Worm (Caenorhabditis elegans) whole organism, L1 larva: Measurements from ENCODE around the gene frm-2.

Experiments
- C16A3.4 ChIP-seq: fragments of 150-350 bp; optimal IDR thresholded peaks from 2 replicates; lab custom pipeline; 2014; ENCODE audit warnings: missing biosample characterization, missing genetic modification characterization
- C34B4.2 ChIP-seq: sonication (generic microtip); optimal IDR thresholded peaks from 2 replicates; lab custom pipeline; 2017; ENCODE audit warnings: mild to moderate bottlenecking, missing genetic modification characterization, missing compliant biosample characterization
- F16B12.6 ChIP-seq: fragments of 150-350 bp; optimal IDR thresholded peaks from 2 replicates; lab custom pipeline; 2014; ENCODE audit warnings: missing biosample characterization, missing genetic modification characterization
- Y116A8C.19 ChIP-seq: sonication (generic microtip); optimal IDR thresholded peaks from 2 replicates; lab custom pipeline; 2016; ENCODE audit warnings: missing compliant biosample characterization, missing genetic modification characterization, borderline replicate concordance
- aha-1 ChIP-seq: fragments of 150-350 bp; optimal IDR thresholded peaks from 2 replicates; lab custom pipeline; 2014; ENCODE audit warnings: missing biosample characterization, missing genetic modification characterization
- aly-2 ChIP-seq: fragments of 150-350 bp; optimal IDR thresholded peaks from 2 replicates; lab custom pipeline; 2014; ENCODE audit warnings: missing biosample characterization, missing genetic modification characterization
- ceh-63 ChIP-seq: fragments of 200-800 bp; sonication (Bioruptor generic); optimal IDR thresholded peaks from 2 replicates; lab custom pipeline; 2018; ENCODE audit warnings: mild to moderate bottlenecking, missing genetic modification characterization, missing compliant biosample characterization
- ceh-82 ChIP-seq, 3 experiments: fragments of 150-350 bp in 1 of 3; sonication (generic microtip) in 2 of 3; optimal IDR thresholded peaks; 2 replicates each; lab custom pipeline; 2014 to 2017; ENCODE audit warnings: missing biosample characterization in 3 of 3, missing genetic modification characterization in 3 of 3
- ces-1 ChIP-seq: fragments of 150-350 bp; optimal IDR thresholded peaks from 2 replicates; lab custom pipeline; 2014; ENCODE audit warnings: missing biosample characterization, missing genetic modification reagents, missing genetic modification characterization
- dpl-1 ChIP-seq, 3 experiments: fragments of 150-350 bp in 2 of 3; sonication (generic microtip) in 1 of 3; optimal IDR thresholded peaks; 2 replicates each; lab custom pipeline; 2014 to 2017; ENCODE audit warnings: missing biosample characterization in 3 of 3, missing genetic modification characterization in 3 of 3, missing genetic modification reagents in 3 of 3
- dsc-1 ChIP-seq: sonication (generic microtip); optimal IDR thresholded peaks from 2 replicates; lab custom pipeline; 2016; ENCODE audit warnings: mild to moderate bottlenecking, missing genetic modification characterization, missing compliant biosample characterization
- efl-3 ChIP-seq: fragments of 200-800 bp; sonication (Bioruptor generic); optimal IDR thresholded peaks from 2 replicates; lab custom pipeline; 2018; ENCODE audit warnings: mild to moderate bottlenecking, missing genetic modification characterization, missing compliant biosample characterization
- egl-13 ChIP-seq: sonication (generic microtip); optimal IDR thresholded peaks from 2 replicates; lab custom pipeline; 2016; ENCODE audit warnings: missing genotype, missing genetic modification reagents, missing genetic modification characterization, missing compliant biosample characterization
- elt-2 ChIP-seq: sonication (generic microtip); optimal IDR thresholded peaks from 2 replicates; lab custom pipeline; 2016; ENCODE audit warnings: missing genetic modification characterization, mild to moderate bottlenecking, inconsistent platforms, missing compliant biosample characterization, missing genetic modification reagents
- elt-3 ChIP-seq, 6 experiments: fragments of 150-350 bp in 1 of 6; sonication (generic microtip); optimal IDR thresholded peaks; 2 replicates each; lab custom pipeline; 2017 to 2018; ENCODE audit warnings: missing biosample characterization in 6 of 6, missing genetic modification characterization in 6 of 6, inconsistent platforms in 1 of 6
- fkh-10 ChIP-seq: sonication (generic microtip); optimal IDR thresholded peaks from 2 replicates; lab custom pipeline; 2017; ENCODE audit warnings: missing biosample characterization, missing genetic modification reagents, missing genetic modification characterization
- fkh-4 ChIP-seq: sonication (generic microtip); optimal IDR thresholded peaks from 2 replicates; lab custom pipeline; 2016; ENCODE audit warnings: missing compliant biosample characterization, missing genetic modification characterization, borderline replicate concordance
- fkh-8 ChIP-seq: sonication (generic microtip); optimal IDR thresholded peaks from 2 replicates; lab custom pipeline; 2016; ENCODE audit warnings: mild to moderate bottlenecking, missing genetic modification characterization, missing compliant biosample characterization
- grh-1 ChIP-seq: fragments of 200-800 bp; sonication (Bioruptor generic); IDR thresholded peaks from 2 replicates; pipeline ENCODE4 v1.3.6; 2022; ENCODE audit warnings: missing genetic modification reagents, missing genetic modification characterization, missing compliant biosample characterization
- hlh-17 ChIP-seq: fragments of 200-800 bp; sonication (Bioruptor generic); optimal IDR thresholded peaks from 2 replicates; lab custom pipeline; 2018; ENCODE audit warnings: missing genetic modification characterization, mild to moderate bottlenecking, missing compliant biosample characterization, moderate library complexity, borderline replicate concordance
- hlh-4 ChIP-seq: sonication (generic microtip); optimal IDR thresholded peaks from 2 replicates; lab custom pipeline; 2016; ENCODE audit warnings: mild to moderate bottlenecking, missing genetic modification characterization, missing compliant biosample characterization
- irx-1 ChIP-seq: sonication (generic microtip); optimal IDR thresholded peaks from 2 replicates; lab custom pipeline; 2016; ENCODE audit warnings: missing genetic modification characterization, missing compliant biosample characterization
- lin-13 ChIP-seq: fragments of 150-350 bp; optimal IDR thresholded peaks from 2 replicates; lab custom pipeline; 2014; ENCODE audit warnings: missing biosample characterization, missing genetic modification reagents, missing genetic modification characterization
- lin-35 ChIP-seq, 2 experiments: fragments of 150-350 bp; optimal IDR thresholded peaks; 2 replicates each; lab custom pipeline; 2014; ENCODE audit warnings: missing biosample characterization in 2 of 2, missing genetic modification characterization in 2 of 2, missing genetic modification reagents in 2 of 2
- lin-39 ChIP-seq: fragments of 150-350 bp; optimal IDR thresholded peaks from 2 replicates; lab custom pipeline; 2014; ENCODE audit warnings: missing biosample characterization, missing genetic modification reagents, missing genetic modification characterization
- lsy-2 ChIP-seq, 2 experiments: fragments of 150-350 bp; optimal IDR thresholded peaks; 2 replicates each; lab custom pipeline; 2014; ENCODE audit warnings: missing biosample characterization in 2 of 2, missing genetic modification characterization in 2 of 2
- mdl-1 ChIP-seq, 2 experiments: fragments of 150-350 bp; optimal IDR thresholded peaks; 2 replicates each; lab custom pipeline; 2014 to 2017; ENCODE audit warnings: missing biosample characterization in 2 of 2, missing genetic modification characterization in 2 of 2, inconsistent platforms in 1 of 2
- mef-2 ChIP-seq: fragments of 150-350 bp; optimal IDR thresholded peaks from 2 replicates; lab custom pipeline; 2014; ENCODE audit warnings: missing biosample characterization, missing genetic modification characterization
- nhr-12 ChIP-seq: sonication (generic microtip); optimal IDR thresholded peaks from 2 replicates; lab custom pipeline; 2017; ENCODE audit warnings: missing biosample characterization, missing genetic modification characterization
- nhr-237 ChIP-seq: fragments of 150-350 bp; optimal IDR thresholded peaks from 2 replicates; lab custom pipeline; 2014; ENCODE audit warnings: missing biosample characterization, missing genetic modification characterization
- nhr-47 ChIP-seq: sonication (generic microtip); optimal IDR thresholded peaks from 2 replicates; lab custom pipeline; 2016; ENCODE audit warnings: mild to moderate bottlenecking, missing genetic modification characterization, moderate library complexity, missing compliant biosample characterization
- nhr-71 ChIP-seq: sonication (generic microtip); optimal IDR thresholded peaks from 2 replicates; lab custom pipeline; 2016; ENCODE audit warnings: mild to moderate bottlenecking, missing genetic modification characterization, moderate library complexity, missing compliant biosample characterization
- nhr-77 ChIP-seq: fragments of 150-350 bp; optimal IDR thresholded peaks from 2 replicates; lab custom pipeline; 2014; ENCODE audit warnings: missing biosample characterization, missing genetic modification characterization
- nhr-90 ChIP-seq: sonication (generic microtip); optimal IDR thresholded peaks from 2 replicates; lab custom pipeline; 2016; ENCODE audit warnings: mild to moderate bottlenecking, missing genetic modification characterization, missing compliant biosample characterization; ENCODE audit not compliant: poor library complexity
- pag-3 ChIP-seq: sonication (generic microtip); optimal IDR thresholded peaks from 2 replicates; lab custom pipeline; 2017; ENCODE audit warnings: missing genetic modification characterization, mild to moderate bottlenecking, missing compliant biosample characterization, antibody characterized with exemption, borderline replicate concordance; ENCODE audit not compliant: insufficient read depth
- pax-3 ChIP-seq: fragments of 200-800 bp; sonication (Bioruptor generic); optimal IDR thresholded peaks from 2 replicates; lab custom pipeline; 2018; ENCODE audit warnings: mild to moderate bottlenecking, missing genetic modification characterization, moderate library complexity, missing compliant biosample characterization
- pqm-1 ChIP-seq: sonication (generic microtip); optimal IDR thresholded peaks from 3 replicates; lab custom pipeline; 2017; ENCODE audit warnings: missing biosample characterization, missing genetic modification characterization
- rnt-1 ChIP-seq: sonication (generic microtip); optimal IDR thresholded peaks from 2 replicates; lab custom pipeline; 2016; ENCODE audit warnings: mild to moderate bottlenecking, missing genetic modification characterization, moderate library complexity, missing compliant biosample characterization
- snu-23 ChIP-seq: sonication (generic microtip); optimal IDR thresholded peaks from 2 replicates; lab custom pipeline; 2016; ENCODE audit warnings: missing genetic modification characterization, missing compliant biosample characterization
- sptf-1 ChIP-seq: fragments of 150-350 bp; optimal IDR thresholded peaks from 2 replicates; lab custom pipeline; 2014; ENCODE audit warnings: missing biosample characterization, missing genetic modification characterization
- sup-37 ChIP-seq: fragments of 200-800 bp; sonication (Bioruptor generic); optimal IDR thresholded peaks from 2 replicates; lab custom pipeline; 2018; ENCODE audit warnings: mild to moderate bottlenecking, missing genetic modification characterization, missing compliant biosample characterization
- swsn-7 ChIP-seq: sonication (generic microtip); optimal IDR thresholded peaks from 2 replicates; lab custom pipeline; 2016; ENCODE audit warnings: missing genetic modification characterization, missing compliant biosample characterization
- tbx-2 ChIP-seq: sonication (generic microtip); optimal IDR thresholded peaks from 2 replicates; lab custom pipeline; 2016; ENCODE audit warnings: missing genetic modification characterization, missing compliant biosample characterization
- xbp-1 ChIP-seq: sonication (generic microtip); optimal IDR thresholded peaks from 2 replicates; lab custom pipeline; 2016; ENCODE audit warnings: missing genetic modification characterization, missing compliant biosample characterization
- zag-1 ChIP-seq: fragments of 150-350 bp; optimal IDR thresholded peaks from 2 replicates; lab custom pipeline; 2014; ENCODE audit warnings: missing biosample characterization, missing genetic modification characterization
- zip-4 ChIP-seq: fragments of 200-800 bp; sonication (Bioruptor generic); optimal IDR thresholded peaks from 2 replicates; lab custom pipeline; 2018; ENCODE audit warnings: mild to moderate bottlenecking, missing genetic modification characterization, moderate library complexity, missing compliant biosample characterization
- ztf-4 ChIP-seq: fragments of 150-350 bp; optimal IDR thresholded peaks from 2 replicates; lab custom pipeline; 2014; ENCODE audit warnings: missing biosample characterization, missing genetic modification characterization

The frm-2 gene

ce11 chrIII:5940525-5940974, 41.4 kb downstream of the frm-2 start (continued):
- TF ChIP-seq hlh-4: no peak
- peak; percentile 37 to 69 for TF ChIP-seq lsy-2 (tag; optimal IDR thresholded peaks at IDR 0.05; lab: Kevin White, UChicago)
- TF ChIP-seq fkh-8 (tag; lab: Kevin White, UChicago): peak; percentile 70
- no peak for TF ChIP-seq hlh-17 (GFP tag; lab: Kevin White, UChicago)
- TF ChIP-seq pax-3 (tag; lab: Kevin White, UChicago): no peak
- TF ChIP-seq fkh-10 (GFP tag; lab: Kevin White, UChicago): no peak
- TF ChIP-seq fkh-4 (tag; lab: Kevin White, UChicago): no peak
- TF ChIP-seq Y116A8C.19 (tag; lab: Kevin White, UChicago): no peak
- peak; percentile 1 to 33 (median 24) for TF ChIP-seq dpl-1 (GFP tag; optimal IDR thresholded peaks at IDR 0.05; lab: Kevin White, UChicago)
- TF ChIP-seq nhr-90: no peak
- TF ChIP-seq elt-3 (tag; optimal IDR thresholded peaks at IDR 0.05; lab: Kevin White, UChicago): peak in 1 of 6 experiments; percentile 7
- peak; percentile 71 for TF ChIP-seq nhr-71
- no peak for TF ChIP-seq elt-2
- TF ChIP-seq, all 84 proteins: peak for 41

- TF ChIP-seq xbp-1 (tag; lab: Kevin White, UChicago): no peak
- TF ChIP-seq ztf-4 (tag; lab: Kevin White, UChicago): peak; percentile 42
- TF ChIP-seq nhr-71: peak; percentile 48
- no peak for TF ChIP-seq lsy-2 (tag; optimal IDR thresholded peaks at IDR 0.05; lab: Kevin White, UChicago)
- peak; percentile 14 for TF ChIP-seq dsc-1
- TF ChIP-seq aly-2 (tag; lab: Kevin White, UChicago): no peak
- TF ChIP-seq lin-39: no peak
- TF ChIP-seq irx-1 (tag; lab: Kevin White, UChicago): no peak
- no peak for TF ChIP-seq C16A3.4 (tag; lab: Kevin White, UChicago)
- TF ChIP-seq ceh-82 (tag; optimal IDR thresholded peaks at IDR 0.05; lab: Kevin White, UChicago): no peak
- no peak for TF ChIP-seq pax-3 (tag; lab: Kevin White, UChicago)
- TF ChIP-seq mef-2 (tag; lab: Kevin White, UChicago): no peak
- no peak for TF ChIP-seq dpl-1 (GFP tag; optimal IDR thresholded peaks at IDR 0.05; lab: Kevin White, UChicago)
- TF ChIP-seq nhr-77 (tag; lab: Kevin White, UChicago): no peak
- no peak for TF ChIP-seq ceh-63 (GFP tag; lab: Kevin White, UChicago)
- TF ChIP-seq sptf-1 (tag; lab: Kevin White, UChicago): no peak
- no peak for TF ChIP-seq efl-3 (GFP tag; lab: Kevin White, UChicago)
- no peak for TF ChIP-seq grh-1 (GFP tag; lab: Robert Waterston, UW)
- TF ChIP-seq pag-3 (tag; lab: Kevin White, UChicago): no peak
- no peak for TF ChIP-seq fkh-10 (GFP tag; lab: Kevin White, UChicago)
- no peak for TF ChIP-seq mdl-1 (tag; optimal IDR thresholded peaks at IDR 0.05; lab: Kevin White, UChicago)
- TF ChIP-seq egl-13 (tag; lab: Kevin White, UChicago): no peak
- no peak for TF ChIP-seq C34B4.2 (tag; lab: Kevin White, UChicago)
- no peak for TF ChIP-seq nhr-47 (tag; lab: Kevin White, UChicago)
- TF ChIP-seq nhr-90: no peak
- TF ChIP-seq swsn-7 (tag; lab: Kevin White, UChicago): no peak
- peak in 1 of 2 experiments; percentile 15 for TF ChIP-seq lin-35 (GFP tag; optimal IDR thresholded peaks at IDR 0.05; lab: Kevin White, UChicago)
- peak; percentile 55 for TF ChIP-seq zip-4 (GFP tag; lab: Kevin White, UChicago)
- no peak for TF ChIP-seq nhr-12
- TF ChIP-seq sup-37 (GFP tag; lab: Kevin White, UChicago): no peak
- TF ChIP-seq nhr-237: no peak
- TF ChIP-seq elt-3 (tag; optimal IDR thresholded peaks at IDR 0.05; lab: Kevin White, UChicago): no peak
- TF ChIP-seq ces-1 (GFP tag; lab: Kevin White, UChicago): no peak
- no peak for TF ChIP-seq F16B12.6
- TF ChIP-seq tbx-2 (tag; lab: Kevin White, UChicago): no peak
- TF ChIP-seq rnt-1 (tag; lab: Kevin White, UChicago): peak; percentile 18
- no peak for TF ChIP-seq aha-1 (tag; lab: Kevin White, UChicago)
- TF ChIP-seq lin-13 (GFP tag; lab: Kevin White, UChicago): no peak
- peak; percentile 1 for TF ChIP-seq snu-23 (GFP tag; lab: Kevin White, UChicago)
- TF ChIP-seq elt-2: peak; percentile 19
- TF ChIP-seq zag-1 (tag; lab: Kevin White, UChicago): no peak
- no peak for TF ChIP-seq pqm-1
These were observed 42.3 kb downstream of the frm-2 start, which contains the start of gene ubq-1 for ce11 chrIII:5939453-5940296. Gene ubq-1, plus strand, starts transcription at chrIII:5940254.
